Fruit fly (Drosophila melanogaster): ENCODE measurements around the gene CG1208.

The CG1208 gene

dm6 chr3R:5831339-5831738, at the start of gene CG1208:
CG1208 (plus strand) TSS chr3R:5831639.
- TF ChIP-seq CTCF (optimal IDR thresholded peaks at IDR 0.05): no peak

dm6 chr3R:5789025-5789953, 42.1 kb upstream of the CG1208 start, which contains the start of the genes Hat1 and Rpn5:
Hat1 (minus strand) TSS chr3R:5789384.
Rpn5 (plus strand) TSS chr3R:5789493.
- TF ChIP-seq CG8478 (optimal IDR thresholded peaks at IDR 0.05) (no peak), CTCF (optimal IDR thresholded peaks at IDR 0.05) (no peak)

DNA sequence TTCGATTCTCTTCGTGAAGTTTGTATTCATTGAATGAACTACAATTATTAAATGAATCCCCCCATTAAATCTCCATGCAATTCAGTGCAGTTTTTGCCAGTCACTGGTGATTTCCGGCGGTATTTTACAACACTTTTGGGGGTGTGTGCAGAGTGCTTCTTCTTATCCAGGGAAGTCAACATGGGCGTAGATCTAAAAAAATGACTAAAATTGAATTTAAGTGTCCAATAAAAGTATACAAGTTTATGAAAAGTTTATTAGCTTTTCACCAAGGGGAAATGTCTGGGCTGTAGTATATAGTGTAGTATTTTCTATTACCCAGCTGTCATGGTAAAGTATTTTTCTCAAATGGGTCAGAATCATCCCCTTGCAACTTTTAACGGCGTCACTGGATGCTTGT, 39.9 kb upstream of the CG1208 start, which contains the start of gene Hpf1:
Gene Hpf1 (plus strand): TSS at position 383 of the 400 bp plus-strand sequence.
- no peak for TF ChIP-seq CG8478 (optimal IDR thresholded peaks at IDR 0.05)
- TF ChIP-seq CTCF (optimal IDR thresholded peaks at IDR 0.05): no peak

- no peak for TF ChIP-seq CTCF (optimal IDR thresholded peaks at IDR 0.05)
- no peak for TF ChIP-seq CG8478 (optimal IDR thresholded peaks at IDR 0.05)
Measured at dm6 chr3R:5794267-5795089, 37.0 kb upstream of the CG1208 start, which contains the start of the genes PSMG1 and CG10979. PSMG1 (minus strand) TSS chr3R:5794317. CG10979 (plus strand) TSS chr3R:5794705.

DNA sequence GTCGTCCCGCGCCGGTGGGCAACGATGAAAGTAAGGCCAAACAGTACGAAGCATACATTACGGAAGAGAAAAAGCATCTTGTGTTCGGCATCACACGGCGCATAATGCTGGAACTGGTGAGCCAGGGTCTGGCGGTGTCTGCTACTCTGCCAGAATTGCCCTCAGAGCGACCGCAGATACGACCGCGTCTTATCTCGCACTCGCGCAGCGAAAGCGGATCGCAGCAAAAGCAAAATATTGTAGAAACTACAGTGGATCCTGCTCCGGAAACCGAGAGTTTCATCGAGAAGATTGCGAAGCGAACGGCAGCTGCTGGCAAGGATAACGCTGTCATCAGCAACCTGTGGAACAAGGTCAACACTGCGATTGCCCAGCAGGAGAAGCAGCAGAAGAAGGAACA, 33.7 kb upstream of the CG1208 start:
- TF ChIP-seq CTCF (optimal IDR thresholded peaks at IDR 0.05) (no peak), CG8478 (optimal IDR thresholded peaks at IDR 0.05) (no peak)

- TF ChIP-seq CTCF (optimal IDR thresholded peaks at IDR 0.05): no peak
- no peak for TF ChIP-seq CG8478 (optimal IDR thresholded peaks at IDR 0.05)
Measured at dm6 chr3R:5801703-5802436, 29.6 kb upstream of the CG1208 start, which contains the start of gene CG11000. CG11000 (plus strand) TSS chr3R:5802328.

- TF ChIP-seq CTCF (optimal IDR thresholded peaks at IDR 0.05) (no peak), CG8478 (optimal IDR thresholded peaks at IDR 0.05) (no peak)
Measured at dm6 chr3R:5813157-5813659, 18.2 kb upstream of the CG1208 start, which contains the start of gene CG42675. CG42675 (plus strand) TSS chr3R:5813609.

DNA sequence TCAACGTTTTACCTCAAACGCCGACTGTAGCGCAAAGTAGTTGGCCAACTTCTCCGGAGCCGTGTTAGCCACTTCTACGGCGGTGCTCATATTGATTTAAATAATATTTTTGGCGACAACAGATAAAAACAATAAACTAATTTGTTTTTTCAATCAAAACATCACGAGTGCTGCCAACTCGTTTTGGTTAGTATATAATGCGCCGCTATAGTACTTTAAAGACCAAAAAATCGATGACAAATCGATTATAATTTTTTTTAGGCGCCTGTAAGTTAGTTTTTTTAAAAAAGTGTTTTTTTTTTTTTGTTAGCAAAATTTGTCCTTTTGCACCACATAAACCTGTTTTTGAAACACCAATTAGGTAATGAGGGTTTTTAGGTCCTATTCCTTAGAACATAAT, 10.2 kb upstream of the CG1208 start, which contains the start of gene Hpr1:
Gene Hpr1 (minus strand): TSS at position 198 of the 400 bp plus-strand sequence.
- TF ChIP-seq CG8478 (optimal IDR thresholded peaks at IDR 0.05) (no peak), CTCF (optimal IDR thresholded peaks at IDR 0.05) (no peak)

DNA sequence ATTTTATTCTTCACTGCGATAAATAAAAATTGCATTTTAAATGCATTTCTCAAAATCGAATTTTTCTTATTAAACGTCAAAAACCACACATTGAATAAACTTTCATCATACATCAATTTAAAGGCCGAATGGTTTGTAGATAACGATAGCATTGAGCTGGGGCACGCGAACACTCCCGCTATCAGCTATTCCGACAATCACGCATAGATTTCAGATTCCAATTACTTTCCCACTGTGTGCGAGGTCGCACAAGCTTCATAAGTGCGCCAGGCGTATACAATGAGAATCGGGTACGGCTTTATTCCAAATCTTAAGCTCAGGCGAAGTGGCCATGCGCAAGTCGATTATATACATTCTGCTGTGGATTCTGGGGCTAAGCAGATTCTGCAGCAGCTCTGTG, 9.7 kb upstream of the CG1208 start, which contains the start of gene CG46303:
Gene CG46303 (plus strand): TSS at position 223 of the 400 bp plus-strand sequence.
- TF ChIP-seq CTCF (optimal IDR thresholded peaks at IDR 0.05): no peak
- no peak for TF ChIP-seq CG8478 (optimal IDR thresholded peaks at IDR 0.05)

- TF ChIP-seq CG8478 (optimal IDR thresholded peaks at IDR 0.05) (no peak), CTCF (optimal IDR thresholded peaks at IDR 0.05) (no peak)
Measured at dm6 chr3R:5824456-5824855, 7.0 kb upstream of the CG1208 start, which contains the start of the genes Sec20 and dgrn. Sec20 (minus strand) TSS chr3R:5824532. dgrn (plus strand) TSS chr3R:5824615.

dm6 chr3R:5829762-5830161, 1.7 kb upstream of the CG1208 start, which contains the start of gene glob3:
glob3 (plus strand) TSS chr3R:5830062.
- TF ChIP-seq CG8478 (optimal IDR thresholded peaks at IDR 0.05) (no peak), CTCF (optimal IDR thresholded peaks at IDR 0.05) (no peak)

dm6 chr3R:5832345-5832981, 1.0 kb downstream of the CG1208 start:
- TF ChIP-seq CG8478 (optimal IDR thresholded peaks at IDR 0.05) (no peak), CTCF (optimal IDR thresholded peaks at IDR 0.05) (no peak)

dm6 chr3R:5833948-5834504, 2.6 kb downstream of the CG1208 start:
- TF ChIP-seq CTCF (optimal IDR thresholded peaks at IDR 0.05): no peak
- TF ChIP-seq CG8478 (optimal IDR thresholded peaks at IDR 0.05): no peak
